Worm (Caenorhabditis elegans) whole organism, L2 larva: ENCODE data around the gene dhs-8.

ENCODE experiments used
- ama-1 ChIP-seq: fragments of 150-350 bp; optimal IDR thresholded peaks from 2 replicates; lab custom pipeline; 2018; ENCODE audit warnings: inconsistent platforms
- ceh-82 ChIP-seq: fragments of 150-350 bp; optimal IDR thresholded peaks from 2 replicates; lab custom pipeline; 2014; ENCODE audit warnings: missing biosample characterization, missing genetic modification characterization
- lsy-2 ChIP-seq, 2 experiments: fragments of 150-350 bp in 1 of 2; sonication (generic microtip) in 1 of 2; optimal IDR thresholded peaks; 2 replicates each; lab custom pipeline; 2014 to 2017; ENCODE audit warnings: missing biosample characterization in 2 of 2, missing genetic modification characterization in 2 of 2
- mdl-1 ChIP-seq, 2 experiments: fragments of 150-350 bp in 1 of 2; sonication (generic microtip) in 1 of 2; optimal IDR thresholded peaks; 2 replicates each; lab custom pipeline; 2017; ENCODE audit warnings: missing biosample characterization in 2 of 2, missing genetic modification characterization in 2 of 2
- nhr-10 ChIP-seq: sonication (generic microtip); optimal IDR thresholded peaks from 2 replicates; lab custom pipeline; 2017; ENCODE audit warnings: missing biosample characterization, missing genetic modification characterization
- nhr-12 ChIP-seq: fragments of 150-350 bp; optimal IDR thresholded peaks from 2 replicates; lab custom pipeline; 2014; ENCODE audit warnings: missing biosample characterization, missing genetic modification characterization
- nhr-129 ChIP-seq: fragments of 150-350 bp; optimal IDR thresholded peaks from 2 replicates; lab custom pipeline; 2014; ENCODE audit warnings: missing biosample characterization, missing genetic modification characterization
- nhr-237 ChIP-seq: fragments of 150-350 bp; optimal IDR thresholded peaks from 2 replicates; lab custom pipeline; 2014; ENCODE audit warnings: missing biosample characterization, missing genetic modification characterization
- nhr-77 ChIP-seq: fragments of 150-350 bp; optimal IDR thresholded peaks from 2 replicates; lab custom pipeline; 2014; ENCODE audit warnings: missing biosample characterization, missing genetic modification characterization
- unc-62 ChIP-seq: fragments of 150-350 bp; optimal IDR thresholded peaks from 2 replicates; lab custom pipeline; 2014; ENCODE audit warnings: missing biosample characterization, missing genetic modification reagents, missing genetic modification characterization
- ztf-1 ChIP-seq: fragments of 200-800 bp; sonication (Bioruptor generic); conservative IDR thresholded peaks from 2 replicates; pipeline ENCODE4 v1.3.6; 2022; ENCODE audit warnings: missing genetic modification characterization, missing compliant biosample characterization
- ztf-4 ChIP-seq: fragments of 150-350 bp; optimal IDR thresholded peaks from 2 replicates; lab custom pipeline; 2014; ENCODE audit warnings: missing biosample characterization, missing genetic modification characterization

- TF ChIP-seq unc-62 (GFP tag; lab: Kevin White, UChicago) (no peak), ceh-82 (tag; lab: Kevin White, UChicago) (no peak), nhr-237 (tag; lab: Kevin White, UChicago) (no peak), nhr-12 (tag; lab: Kevin White, UChicago) (no peak), nhr-129 (no peak), nhr-10 (tag; lab: Kevin White, UChicago) (no peak), mdl-1 (tag; optimal IDR thresholded peaks at IDR 0.05; lab: Kevin White, UChicago) (no peak), ztf-4 (tag; lab: Kevin White, UChicago) (no peak), nhr-77 (no peak), ama-1 (no peak), lsy-2 (tag; optimal IDR thresholded peaks at IDR 0.05; lab: Kevin White, UChicago) (no peak), ztf-1 (GFP tag; lab: Robert Waterston, UW) (no peak)
Observed at ce11 chrII:14507563-14507962, 9.7 kb downstream of the dhs-8 start, which contains the start of the genes K10H10.7 and K10H10.10.
